Worm (Caenorhabditis elegans): ENCODE results near the gene K09E9.1.

K09E9.1 gene

DNA sequence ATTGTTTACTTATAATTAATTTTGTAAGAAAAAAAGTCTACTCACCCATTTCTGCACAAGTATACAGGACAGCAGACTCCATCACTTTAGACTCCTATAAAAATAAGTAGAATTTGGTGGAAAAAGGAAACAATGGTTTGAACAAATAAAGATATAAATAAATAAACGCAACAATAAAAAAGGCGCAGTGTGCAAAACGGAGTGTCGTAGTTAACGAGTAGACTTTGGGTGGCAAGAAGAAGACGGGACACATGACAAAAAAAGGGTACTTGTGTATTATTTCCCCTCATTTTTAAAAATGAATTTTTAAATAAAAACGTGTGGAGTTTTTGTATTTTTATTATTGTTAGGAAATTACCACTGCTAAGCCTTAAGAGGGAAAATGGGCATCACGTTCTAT, 27.0 kb downstream of the K09E9.1 start, which contains the start of gene F59D12.5 (continued):
- TF ChIP-seq lsy-2 (tag; optimal IDR thresholded peaks at IDR 0.05), result peak in 1 of 2 experiments; percentile 15

- TF ChIP-seq snpc-4 (tag; optimal IDR thresholded peaks at IDR 0.05) (peak; percentile 41), nhr-11 (tag; optimal IDR thresholded peaks at IDR 0.05) (no peak), hlh-17 (GFP tag; optimal IDR thresholded peaks at IDR 0.05; ENCODE audit: borderline replicate concordance) (peak; percentile 10)
Measured at ce11 chrX:15650428-15650827, 30.1 kb downstream of the K09E9.1 start.

- TF ChIP-seq efl-1 (optimal IDR thresholded peaks at IDR 0.05) (no peak), efl-1 (GFP tag; optimal IDR thresholded peaks at IDR 0.05 in 1 of 2) (no peak), lin-35 (GFP tag; optimal IDR thresholded peaks at IDR 0.05) (no peak), unc-30 (tag; optimal IDR thresholded peaks at IDR 0.05) (no peak), vab-15 (tag; optimal IDR thresholded peaks at IDR 0.05) (no peak), F16B12.6 (tag; optimal IDR thresholded peaks at IDR 0.05) (no peak), ceh-8 (GFP tag; optimal IDR thresholded peaks at IDR 0.05) (peak; percentile 60), pax-3 (tag; optimal IDR thresholded peaks at IDR 0.05) (no peak), nhr-76 (tag; optimal IDR thresholded peaks at IDR 0.05) (no peak), lir-3 (tag; optimal IDR thresholded peaks at IDR 0.05; ENCODE audit: poor library complexity) (no peak), ceh-63 (GFP tag; optimal IDR thresholded peaks at IDR 0.05) (peak; percentile 53), skn-1 (tag; optimal IDR thresholded peaks at IDR 0.05) (no peak), lin-15B (tag; optimal IDR thresholded peaks at IDR 0.05) (no peak), unc-130 (tag; optimal IDR thresholded peaks at IDR 0.05) (no peak), lin-14 (GFP tag; optimal IDR thresholded peaks at IDR 0.05) (peak; percentile 21), pqm-1 (tag; optimal IDR thresholded peaks at IDR 0.05) (no peak), mab-9 (GFP tag; IDR thresholded peaks at IDR 0.05) (no peak), ceh-82 (tag; optimal IDR thresholded peaks at IDR 0.05) (no peak), snu-23 (GFP tag; optimal IDR thresholded peaks at IDR 0.05) (no peak), fkh-10 (GFP tag; optimal IDR thresholded peaks at IDR 0.05) (no peak), sup-37 (GFP tag; optimal IDR thresholded peaks at IDR 0.05) (no peak), sox-4 (tag; optimal IDR thresholded peaks at IDR 0.05) (no peak), tlp-1 (tag; optimal IDR thresholded peaks at IDR 0.05) (no peak), alr-1 (tag; optimal IDR thresholded peaks at IDR 0.05; ENCODE audit: borderline replicate concordance) (no peak), nhr-71 (tag; optimal IDR thresholded peaks at IDR 0.05) (no peak), zag-1 (tag; optimal IDR thresholded peaks at IDR 0.05) (no peak)
Measured at ce11 chrX:15650919-15651420, 30.7 kb downstream of the K09E9.1 start, which contains the start of gene F59D12.3. Gene F59D12.3 (minus strand): TSS chrX:15650969.

ce11 chrX:15653196-15653595, 32.9 kb downstream of the K09E9.1 start:
- TF ChIP-seq ceh-8 (GFP tag; optimal IDR thresholded peaks at IDR 0.05) (peak; percentile 71), nhr-12 (tag; optimal IDR thresholded peaks at IDR 0.05) (no peak), snu-23 (GFP tag; optimal IDR thresholded peaks at IDR 0.05) (peak; percentile 2), mab-9 (GFP tag; IDR thresholded peaks at IDR 0.05) (peak; percentile 43; the same call in 1 of the 2 replicates), nhr-85 (tag) (peak; percentile 43), grh-1 (GFP tag; IDR thresholded peaks at IDR 0.05) (no peak), lin-14 (GFP tag; optimal IDR thresholded peaks at IDR 0.05) (peak; percentile 76), egl-13 (tag; optimal IDR thresholded peaks at IDR 0.05) (peak; percentile 4), zag-1 (tag; optimal IDR thresholded peaks at IDR 0.05) (no peak), dsc-1 (tag; optimal IDR thresholded peaks at IDR 0.05) (peak; percentile 5), ces-1 (GFP tag; optimal IDR thresholded peaks at IDR 0.05) (no peak), sptf-1 (tag; optimal IDR thresholded peaks at IDR 0.05) (no peak), fkh-8 (tag; optimal IDR thresholded peaks at IDR 0.05) (peak; percentile 47), lsy-2 (tag; optimal IDR thresholded peaks at IDR 0.05) (peak in 1 of 2 experiments; percentile 3), nhr-71 (tag; optimal IDR thresholded peaks at IDR 0.05) (peak; percentile 7), nhr-76 (tag; optimal IDR thresholded peaks at IDR 0.05) (no peak), C16A3.4 (tag; optimal IDR thresholded peaks at IDR 0.05) (no peak), ceh-82 (tag; optimal IDR thresholded peaks at IDR 0.05) (peak in 1 of 3 experiments; percentile 12), fkh-10 (GFP tag; optimal IDR thresholded peaks at IDR 0.05) (no peak)

Measured in whole organism, L1 larva.